Fruit fly (Drosophila melanogaster) whole organism, prepupa: Measurements from ENCODE around the gene CG8927.

Experiments
- lz ChIP-seq: fragments of 200-800 bp; sonication (Bioruptor generic); optimal IDR thresholded peaks from 3 replicates; lab custom pipeline; 2016; ENCODE audit warnings: missing biosample characterization, missing genetic modification characterization
- salr ChIP-seq, 2 experiments: fragments of 200-800 bp; sonication (Bioruptor generic); optimal IDR thresholded peaks; 3 replicates each; lab custom pipeline; 2016 to 2018; ENCODE audit warnings: missing biosample characterization in 2 of 2, missing genetic modification characterization in 2 of 2, mild to moderate bottlenecking in 1 of 2

dm6 chr3R:16151239-16151860, 29.5 kb upstream of the CG8927 start, which contains the start of gene Fer2:
- TF ChIP-seq lz (GFP tag; lab: Kevin White, UChicago), result no peak
- TF ChIP-seq salr (GFP tag; optimal IDR thresholded peaks at IDR 0.05; lab: Kevin White, UChicago), result no peak
